Worm (Caenorhabditis elegans): ENCODE data around the gene amx-3.

The amx-3 gene

DNA sequence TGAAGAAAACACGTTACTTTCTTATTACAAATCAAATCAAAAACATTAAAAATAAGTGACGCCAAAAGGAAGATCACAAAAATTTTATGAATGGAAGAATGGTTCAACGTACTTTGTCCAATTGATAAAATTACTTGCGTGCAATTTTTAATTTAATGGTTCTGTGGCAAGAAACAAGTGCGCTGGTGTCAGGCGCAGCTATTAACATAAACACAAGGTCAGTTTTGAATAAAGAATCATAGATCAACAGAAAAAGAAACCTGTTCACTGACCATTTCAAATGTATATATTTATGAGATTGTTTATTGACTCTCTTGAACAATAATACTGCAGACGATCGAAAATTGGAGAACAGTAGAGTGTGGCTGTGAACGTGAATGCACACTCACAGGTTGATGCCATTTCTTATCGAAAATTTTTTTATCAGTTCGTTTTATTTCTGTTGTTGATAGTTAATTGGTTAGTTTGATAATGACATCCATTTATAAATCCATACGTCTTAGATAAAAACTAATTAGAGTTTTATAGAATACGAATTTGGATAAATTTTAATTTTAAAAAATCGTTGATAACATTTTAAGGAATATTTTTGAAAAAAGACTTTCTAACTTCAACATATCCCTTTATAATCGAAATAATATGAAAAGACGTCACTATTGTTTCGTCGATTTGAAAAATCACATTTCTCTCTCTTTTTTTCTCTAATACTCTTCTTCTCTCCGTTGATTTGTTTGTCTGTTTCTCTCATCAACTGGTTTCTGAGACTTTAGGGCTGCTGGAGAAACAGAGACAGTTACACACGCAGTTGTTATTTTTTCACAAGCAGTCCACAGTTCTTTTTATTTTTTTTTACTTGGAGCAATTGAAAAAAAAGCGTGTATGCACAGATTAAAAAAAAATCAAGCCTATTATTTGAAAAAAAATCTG lies at the start of gene amx-3:
Gene amx-3, minus strand, starts transcription at position 548 of the 927 bp plus-strand sequence.
- no peak for TF ChIP-seq flt-1 (GFP tag; IDR thresholded peaks at IDR 0.05)
- TF ChIP-seq klf-2 (GFP tag; conservative IDR thresholded peaks at IDR 0.05) = no peak
- no peak for TF ChIP-seq tab-1 (GFP tag; IDR thresholded peaks at IDR 0.05)
- no peak for TF ChIP-seq ztf-29 (GFP tag; IDR thresholded peaks at IDR 0.05)
- no peak for TF ChIP-seq med-1 (GFP tag; optimal IDR thresholded peaks at IDR 0.05; ENCODE audit: insufficient read depth)
- TF ChIP-seq T22C8.4 (GFP tag; IDR thresholded peaks at IDR 0.05) = no peak
- TF ChIP-seq cog-1 (tag; optimal IDR thresholded peaks at IDR 0.05) = no peak
- TF ChIP-seq ztf-23 (GFP tag; IDR thresholded peaks at IDR 0.05) = no peak

DNA sequence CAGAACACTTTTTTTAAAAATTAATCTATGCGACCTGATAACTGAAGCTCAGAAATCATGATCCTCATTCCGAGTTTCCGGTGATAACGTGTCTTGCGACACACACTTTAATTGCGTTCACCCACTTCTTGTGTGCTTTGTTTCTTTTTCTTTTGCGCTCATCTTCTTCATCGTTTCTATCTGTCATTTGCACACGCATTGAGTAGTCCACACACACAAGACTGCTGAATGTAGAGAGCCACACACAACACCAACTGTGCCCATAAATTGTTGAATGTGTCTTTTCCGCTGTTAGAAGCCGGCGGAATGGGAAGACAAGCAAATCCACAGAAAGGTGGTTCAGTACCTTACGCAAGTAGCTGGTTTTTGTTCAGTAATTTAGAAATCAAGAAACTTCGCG lies 16.9 kb upstream of the amx-3 start:
- TF ChIP-seq ref-1 (GFP tag; conservative IDR thresholded peaks at IDR 0.05) (no peak), flt-1 (GFP tag; IDR thresholded peaks at IDR 0.05) (no peak), cog-1 (tag; optimal IDR thresholded peaks at IDR 0.05) (no peak), ztf-23 (GFP tag; IDR thresholded peaks at IDR 0.05) (no peak), ztf-29 (GFP tag; IDR thresholded peaks at IDR 0.05) (no peak), tab-1 (GFP tag; IDR thresholded peaks at IDR 0.05) (no peak), T22C8.4 (GFP tag; IDR thresholded peaks at IDR 0.05) (no peak)

DNA sequence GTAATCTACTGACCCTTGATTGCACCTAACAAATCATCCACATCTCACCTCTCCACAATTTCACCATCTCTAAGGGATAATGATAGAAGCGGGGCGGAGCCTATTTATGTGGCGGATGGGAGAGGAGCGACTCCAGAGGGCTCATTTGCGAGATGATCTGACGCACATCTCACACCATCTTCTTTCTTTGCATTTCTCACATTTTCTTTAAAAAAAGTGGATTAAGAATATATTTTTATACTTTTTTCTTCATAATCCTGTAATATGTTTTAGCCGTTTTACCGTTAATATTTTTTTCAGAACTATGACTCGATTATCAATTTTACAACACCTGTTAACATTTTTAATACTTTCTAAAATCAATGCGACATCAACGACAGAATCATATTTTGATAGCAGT lies 11.7 kb upstream of the amx-3 start, which contains the start of gene pbo-5:
Gene pbo-5, plus strand, starts transcription at position 301 of the 400 bp plus-strand sequence.
- TF ChIP-seq ref-1 (GFP tag; conservative IDR thresholded peaks at IDR 0.05) (no peak), tab-1 (GFP tag; IDR thresholded peaks at IDR 0.05) (no peak), med-1 (GFP tag; optimal IDR thresholded peaks at IDR 0.05; ENCODE audit: insufficient read depth) (no peak), flt-1 (GFP tag; IDR thresholded peaks at IDR 0.05) (no peak), ztf-29 (GFP tag; IDR thresholded peaks at IDR 0.05) (no peak), ztf-23 (GFP tag; IDR thresholded peaks at IDR 0.05) (no peak), klf-2 (GFP tag; conservative IDR thresholded peaks at IDR 0.05) (no peak), T22C8.4 (GFP tag; IDR thresholded peaks at IDR 0.05) (no peak), cog-1 (tag; optimal IDR thresholded peaks at IDR 0.05) (no peak)

DNA sequence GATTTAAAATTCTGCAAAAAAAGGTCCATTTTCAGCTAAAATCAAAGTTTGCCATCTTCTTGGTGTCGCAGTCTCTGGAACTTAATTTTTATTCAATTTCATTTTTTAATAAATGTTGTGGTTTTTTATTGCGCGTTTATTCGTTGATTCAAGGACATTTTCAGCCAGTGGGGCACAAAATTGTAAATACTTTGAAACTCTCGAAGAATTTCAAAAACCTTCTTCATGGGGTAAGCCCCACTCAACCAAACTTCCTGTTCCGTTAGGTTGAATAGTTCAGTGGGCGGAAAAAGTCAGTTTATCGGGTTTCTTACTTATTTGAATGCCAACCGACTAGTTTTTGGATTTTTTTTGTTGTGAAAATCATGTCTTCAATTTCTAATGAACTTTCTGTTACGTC lies 6.7 kb upstream of the amx-3 start, which contains the start of gene ttll-9:
Gene ttll-9, plus strand, starts transcription at position 301 of the 400 bp plus-strand sequence.
- TF ChIP-seq tab-1 (GFP tag; IDR thresholded peaks at IDR 0.05) (no peak), med-1 (GFP tag; optimal IDR thresholded peaks at IDR 0.05; ENCODE audit: insufficient read depth) (no peak), klf-2 (GFP tag; conservative IDR thresholded peaks at IDR 0.05) (no peak), ref-1 (GFP tag; conservative IDR thresholded peaks at IDR 0.05) (no peak)

DNA sequence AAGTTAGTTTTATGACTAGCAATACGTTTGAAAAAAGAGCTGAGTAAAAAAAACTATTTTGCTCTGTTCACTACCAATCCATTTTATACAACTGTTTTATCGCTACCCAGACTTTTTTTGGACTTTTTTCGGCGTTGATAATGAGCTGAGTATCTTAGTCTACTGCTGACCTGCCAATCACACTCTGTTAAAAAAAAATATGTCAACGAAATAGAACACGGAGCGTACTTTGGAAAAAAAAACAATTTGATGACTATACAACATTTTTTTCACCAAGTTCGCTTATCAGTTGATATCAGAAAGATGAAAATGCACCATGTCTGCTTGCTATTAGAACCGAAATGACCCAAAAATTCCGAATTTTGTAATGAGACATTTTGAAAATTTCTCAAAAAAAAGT lies 6.2 kb upstream of the amx-3 start:
- TF ChIP-seq ztf-23 (GFP tag; IDR thresholded peaks at IDR 0.05) = no peak
- no peak for TF ChIP-seq flt-1 (GFP tag; IDR thresholded peaks at IDR 0.05)
- TF ChIP-seq cog-1 (tag; optimal IDR thresholded peaks at IDR 0.05) = no peak
- no peak for TF ChIP-seq ref-1 (GFP tag; conservative IDR thresholded peaks at IDR 0.05)
- TF ChIP-seq med-1 (GFP tag; optimal IDR thresholded peaks at IDR 0.05; ENCODE audit: insufficient read depth) = no peak
- TF ChIP-seq tab-1 (GFP tag; IDR thresholded peaks at IDR 0.05) = no peak
- no peak for TF ChIP-seq klf-2 (GFP tag; conservative IDR thresholded peaks at IDR 0.05)
- no peak for TF ChIP-seq T22C8.4 (GFP tag; IDR thresholded peaks at IDR 0.05)
- no peak for TF ChIP-seq ztf-29 (GFP tag; IDR thresholded peaks at IDR 0.05)

DNA sequence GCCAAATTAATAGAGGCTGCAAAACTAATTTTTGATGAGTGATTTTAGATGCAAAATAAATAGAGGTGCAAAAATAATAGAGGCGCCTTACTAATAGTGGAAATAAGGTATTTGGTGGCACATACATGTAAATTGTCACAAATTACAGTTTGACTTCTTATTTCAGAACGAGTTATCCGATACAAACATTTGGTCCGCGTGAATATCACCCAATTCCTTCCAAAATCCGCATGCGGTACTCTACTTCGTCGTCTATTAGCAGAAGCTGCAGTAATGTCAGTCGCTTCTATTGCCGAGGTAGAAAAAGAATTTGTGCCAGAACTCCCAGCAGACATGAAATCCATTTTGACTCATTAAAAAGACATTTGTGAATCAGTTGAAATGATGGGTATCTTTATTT lies 3.5 kb upstream of the amx-3 start:
- TF ChIP-seq flt-1 (GFP tag; IDR thresholded peaks at IDR 0.05) (no peak), ztf-29 (GFP tag; IDR thresholded peaks at IDR 0.05) (no peak), med-1 (GFP tag; optimal IDR thresholded peaks at IDR 0.05; ENCODE audit: insufficient read depth) (no peak), klf-2 (GFP tag; conservative IDR thresholded peaks at IDR 0.05) (no peak), tab-1 (GFP tag; IDR thresholded peaks at IDR 0.05) (no peak), T22C8.4 (GFP tag; IDR thresholded peaks at IDR 0.05) (no peak), ztf-23 (GFP tag; IDR thresholded peaks at IDR 0.05) (no peak), cog-1 (tag; optimal IDR thresholded peaks at IDR 0.05) (no peak), ref-1 (GFP tag; conservative IDR thresholded peaks at IDR 0.05) (no peak)

DNA sequence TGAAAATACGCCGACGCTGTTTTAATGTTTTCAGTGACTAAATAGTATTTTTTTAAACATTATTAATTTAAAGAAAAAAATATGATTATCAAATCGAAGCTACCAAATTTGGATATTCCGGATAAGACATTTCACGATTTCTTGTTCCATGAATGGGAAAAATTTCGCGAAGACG lies 467 bp upstream of the amx-3 start, which contains the start of gene acs-12:
Gene acs-12, plus strand, starts transcription at position 76 of the 175 bp plus-strand sequence.
- TF ChIP-seq cog-1 (tag; optimal IDR thresholded peaks at IDR 0.05) (no peak), ref-1 (GFP tag; conservative IDR thresholded peaks at IDR 0.05) (no peak), T22C8.4 (GFP tag; IDR thresholded peaks at IDR 0.05) (no peak), klf-2 (GFP tag; conservative IDR thresholded peaks at IDR 0.05) (no peak)

DNA sequence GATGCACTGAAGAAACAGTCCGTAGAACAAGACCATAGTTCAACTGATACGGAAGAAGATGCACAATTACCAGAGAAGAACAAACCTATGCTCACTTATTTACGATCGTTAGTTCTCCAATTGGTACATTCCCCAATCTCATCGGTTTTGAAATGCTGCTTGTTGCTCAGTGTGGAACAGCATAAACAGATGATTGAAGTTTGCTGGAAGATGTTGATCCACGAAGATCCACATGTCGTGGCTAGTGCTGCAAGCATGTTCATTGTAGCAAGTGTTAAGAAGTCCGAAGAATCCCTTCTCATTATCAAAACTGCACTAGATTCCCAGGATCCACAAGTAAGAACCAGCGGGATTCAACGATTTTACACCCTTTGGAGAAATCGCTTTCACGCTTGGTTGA lies 11.6 kb downstream of the amx-3 start:
- TF ChIP-seq klf-2 (GFP tag; conservative IDR thresholded peaks at IDR 0.05) (no peak), cog-1 (tag; optimal IDR thresholded peaks at IDR 0.05) (no peak), med-1 (GFP tag; optimal IDR thresholded peaks at IDR 0.05; ENCODE audit: insufficient read depth) (no peak), tab-1 (GFP tag; IDR thresholded peaks at IDR 0.05) (no peak), ref-1 (GFP tag; conservative IDR thresholded peaks at IDR 0.05) (no peak), ztf-23 (GFP tag; IDR thresholded peaks at IDR 0.05) (no peak), T22C8.4 (GFP tag; IDR thresholded peaks at IDR 0.05) (no peak), ztf-29 (GFP tag; IDR thresholded peaks at IDR 0.05) (no peak), flt-1 (GFP tag; IDR thresholded peaks at IDR 0.05) (no peak)

DNA sequence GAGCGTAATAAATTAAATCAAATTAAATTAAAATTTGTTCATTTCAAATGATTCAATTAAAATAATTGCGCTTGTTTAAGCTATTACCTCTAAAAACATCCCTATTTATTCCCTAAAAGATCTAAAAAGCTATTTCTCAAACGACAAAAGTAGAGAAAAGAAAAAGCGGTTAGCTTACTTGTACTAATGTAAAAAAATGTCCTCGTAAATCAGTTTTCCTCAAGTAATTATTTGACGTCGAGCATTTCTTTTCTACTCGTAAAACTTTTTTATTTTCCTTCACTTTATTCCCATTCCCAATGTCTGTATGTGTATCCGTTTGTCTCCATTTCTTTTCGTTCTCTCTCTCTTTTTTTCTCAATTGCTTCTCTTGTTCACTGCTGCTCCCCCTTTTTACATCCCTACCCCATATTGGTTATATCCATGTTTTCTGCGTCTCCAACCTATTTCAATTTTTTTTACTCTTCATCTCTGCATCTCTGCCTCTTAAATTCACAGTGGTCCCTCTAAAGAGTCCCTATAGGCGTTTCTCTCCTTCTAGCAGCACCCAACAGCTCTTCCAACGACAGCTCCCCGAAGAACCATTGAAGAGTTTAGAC lies 24.3 kb downstream of the amx-3 start, which contains the start of gene unc-80:
Gene unc-80, plus strand, starts transcription at position 533 of the 599 bp plus-strand sequence.
- TF ChIP-seq flt-1 (GFP tag; IDR thresholded peaks at IDR 0.05) = no peak
- TF ChIP-seq ref-1 (GFP tag; conservative IDR thresholded peaks at IDR 0.05) = no peak
- TF ChIP-seq tab-1 (GFP tag; IDR thresholded peaks at IDR 0.05) = no peak
- no peak for TF ChIP-seq klf-2 (GFP tag; conservative IDR thresholded peaks at IDR 0.05)
- no peak for TF ChIP-seq ztf-23 (GFP tag; IDR thresholded peaks at IDR 0.05)
- TF ChIP-seq T22C8.4 (GFP tag; IDR thresholded peaks at IDR 0.05) = no peak
- TF ChIP-seq med-1 (GFP tag; optimal IDR thresholded peaks at IDR 0.05; ENCODE audit: insufficient read depth) = no peak
- no peak for TF ChIP-seq ztf-29 (GFP tag; IDR thresholded peaks at IDR 0.05)
- TF ChIP-seq cog-1 (tag; optimal IDR thresholded peaks at IDR 0.05) = no peak

All from whole organism, midembryonic.